Fruit fly (Drosophila melanogaster) whole organism, embryonic: ENCODE measurements around the gene ac.
A peak's percentile ranks its signal among the peaks of the same experiment; 100 is the strongest.

Experiments used
- Adf1 ChIP-seq: fragments of 200-800 bp; sonication (Bioruptor generic); IDR thresholded peaks from 2 replicates; pipeline ENCODE4 v1.3.6; 2022; ENCODE audit warnings: missing biosample characterization, missing genetic modification characterization
- Atf3 ChIP-seq: fragments of 200-800 bp; sonication (Bioruptor generic); optimal IDR thresholded peaks from 3 replicates; lab custom pipeline; 2016; ENCODE audit warnings: missing biosample characterization, missing genetic modification characterization
- CG10462 ChIP-seq: fragments of 200-800 bp; sonication (Bioruptor generic); optimal IDR thresholded peaks from 2 replicates; lab custom pipeline; 2016; ENCODE audit warnings: missing biosample characterization, missing genetic modification characterization
- CG11093 ChIP-seq: fragments of 200-800 bp; sonication (Bioruptor generic); IDR thresholded peaks from 3 replicates; pipeline ENCODE4 v1.3.6; 2022; ENCODE audit warnings: missing biosample characterization, missing genetic modification characterization
- CG11504 ChIP-seq: fragments of 200-800 bp; sonication (Bioruptor generic); optimal IDR thresholded peaks from 3 replicates; lab custom pipeline; 2019; ENCODE audit warnings: missing biosample characterization, mild to moderate bottlenecking, missing genetic modification characterization, moderate library complexity
- CG12104 ChIP-seq: fragments of 200-800 bp; sonication (Bioruptor generic); optimal IDR thresholded peaks from 3 replicates; lab custom pipeline; 2016; ENCODE audit warnings: missing biosample characterization, missing genetic modification characterization
- CG12236 ChIP-seq: fragments of 200-800 bp; sonication (Bioruptor generic); optimal IDR thresholded peaks from 2 replicates; lab custom pipeline; 2016; ENCODE audit warnings: missing biosample characterization, missing genetic modification characterization
- CG12769 ChIP-seq: fragments of 200-800 bp; sonication (Bioruptor generic); optimal IDR thresholded peaks from 2 replicates; lab custom pipeline; 2019; ENCODE audit warnings: missing biosample characterization, mild to moderate bottlenecking, missing genetic modification characterization, moderate library complexity
- CG15269 ChIP-seq: fragments of 200-800 bp; sonication (Bioruptor generic); optimal IDR thresholded peaks from 2 replicates; lab custom pipeline; 2018; ENCODE audit warnings: missing biosample characterization, mild to moderate bottlenecking, missing genetic modification characterization, moderate library complexity
- CG15601 ChIP-seq: fragments of 200-800 bp; sonication (Bioruptor generic); optimal IDR thresholded peaks from 3 replicates; lab custom pipeline; 2019; ENCODE audit warnings: missing biosample characterization, mild to moderate bottlenecking, missing genetic modification characterization, moderate library complexity
- CG17359 ChIP-seq: fragments of 200-800 bp; sonication (Bioruptor generic); optimal IDR thresholded peaks from 3 replicates; lab custom pipeline; 2018; ENCODE audit warnings: missing biosample characterization, mild to moderate bottlenecking, missing genetic modification characterization, moderate library complexity
- CG3838 ChIP-seq: fragments of 200-800 bp; sonication (Bioruptor generic); optimal IDR thresholded peaks from 3 replicates; lab custom pipeline; 2016; ENCODE audit warnings: missing biosample characterization, missing genetic modification characterization
- CG4328 ChIP-seq: fragments of 200-800 bp; sonication (Bioruptor generic); optimal IDR thresholded peaks from 3 replicates; lab custom pipeline; 2017; ENCODE audit warnings: missing biosample characterization, missing genetic modification reagents, missing genetic modification characterization
- CG43689 ChIP-seq: fragments of 200-800 bp; sonication (Bioruptor generic); IDR thresholded peaks from 2 replicates; pipeline ENCODE4 v1.3.6; 2022; ENCODE audit warnings: missing biosample characterization, missing genetic modification characterization
- CG4424 ChIP-seq: fragments of 200-800 bp; sonication (Bioruptor generic); optimal IDR thresholded peaks from 3 replicates; lab custom pipeline; 2016; ENCODE audit warnings: missing biosample characterization, missing genetic modification characterization
- CG7963 ChIP-seq: fragments of 200-800 bp; sonication (Bioruptor generic); IDR thresholded peaks from 3 replicates; pipeline ENCODE4 v1.3.6; 2022; ENCODE audit warnings: missing biosample characterization, missing genetic modification characterization; ENCODE audit not compliant: partially characterized antibody
- CG8359 ChIP-seq: fragments of 200-800 bp; sonication (Bioruptor generic); optimal IDR thresholded peaks from 2 replicates; lab custom pipeline; 2017; ENCODE audit warnings: missing biosample characterization, mild to moderate bottlenecking, missing genetic modification characterization, borderline replicate concordance
- CG9215 ChIP-seq: fragments of 200-800 bp; sonication (Bioruptor generic); IDR thresholded peaks from 2 replicates; pipeline ENCODE4 v1.3.6; 2022; ENCODE audit warnings: missing biosample characterization, missing genetic modification characterization
- CG9932 ChIP-seq: fragments of 200-800 bp; sonication (Bioruptor generic); IDR thresholded peaks from 2 replicates; pipeline ENCODE4 v1.3.6; 2022; ENCODE audit warnings: missing biosample characterization, missing genetic modification characterization
- Doc3 ChIP-seq: fragments of 200-800 bp; sonication (Bioruptor generic); IDR thresholded peaks from 3 replicates; pipeline ENCODE4 v1.3.6; 2022; ENCODE audit warnings: missing biosample characterization, missing genetic modification characterization; ENCODE audit not compliant: partially characterized antibody
- ERR ChIP-seq: fragments of 200-800 bp; sonication (Bioruptor generic); optimal IDR thresholded peaks from 2 replicates; lab custom pipeline; 2016; ENCODE audit warnings: missing biosample characterization, missing genetic modification characterization
- Elba2 ChIP-seq: fragments of 200-800 bp; sonication (Bioruptor generic); optimal IDR thresholded peaks from 3 replicates; lab custom pipeline; 2016; ENCODE audit warnings: missing biosample characterization, missing genetic modification characterization
- HLH3B ChIP-seq: fragments of 200-800 bp; sonication (Bioruptor generic); IDR thresholded peaks from 2 replicates; pipeline ENCODE4 v1.3.6; 2022; ENCODE audit warnings: missing biosample characterization, missing genetic modification characterization
- Oli ChIP-seq: fragments of 200-800 bp; sonication (Bioruptor generic); optimal IDR thresholded peaks from 2 replicates; lab custom pipeline; 2018; ENCODE audit warnings: missing biosample characterization, mild to moderate bottlenecking, missing genetic modification characterization, moderate library complexity
- Ptx1 ChIP-seq: fragments of 200-800 bp; sonication (Bioruptor generic); IDR thresholded peaks from 2 replicates; pipeline ENCODE4 v1.3.6; 2022; ENCODE audit warnings: missing biosample characterization, missing genetic modification characterization
- Sox100B ChIP-seq: fragments of 200-800 bp; sonication (Bioruptor generic); optimal IDR thresholded peaks from 3 replicates; lab custom pipeline; 2018; ENCODE audit warnings: missing biosample characterization, mild to moderate bottlenecking, missing genetic modification characterization
- Sox102F ChIP-seq: fragments of 200-800 bp; sonication (Bioruptor generic); optimal IDR thresholded peaks from 2 replicates; lab custom pipeline; 2018; ENCODE audit warnings: missing biosample characterization, mild to moderate bottlenecking, missing genetic modification characterization, moderate library complexity
- ase ChIP-seq: fragments of 200-800 bp; sonication (Bioruptor generic); IDR thresholded peaks from 3 replicates; pipeline ENCODE4 v1.3.6; 2022; ENCODE audit warnings: missing biosample characterization, missing genetic modification characterization
- bab2 ChIP-seq: fragments of 200-800 bp; sonication (Bioruptor generic); optimal IDR thresholded peaks from 2 replicates; lab custom pipeline; 2016; ENCODE audit warnings: missing biosample characterization, missing genetic modification characterization
- bigmax ChIP-seq: fragments of 200-800 bp; sonication (Bioruptor generic); optimal IDR thresholded peaks from 2 replicates; lab custom pipeline; 2018; ENCODE audit warnings: missing biosample characterization, mild to moderate bottlenecking, missing genetic modification characterization
- bowl ChIP-seq: fragments of 200-800 bp; sonication (Bioruptor generic); IDR thresholded peaks from 2 replicates; pipeline ENCODE4 v1.3.6; 2022; ENCODE audit warnings: missing biosample characterization, missing genetic modification characterization
- cg ChIP-seq: fragments of 200-800 bp; sonication (Bioruptor generic); optimal IDR thresholded peaks from 3 replicates; lab custom pipeline; 2019; ENCODE audit warnings: missing biosample characterization, mild to moderate bottlenecking, missing genetic modification characterization, moderate library complexity
- chif ChIP-seq, 2 experiments: fragments of 200-800 bp; sonication (Bioruptor generic); optimal IDR thresholded peaks; 3 replicates each; lab custom pipeline; 2016; ENCODE audit warnings: missing biosample characterization in 2 of 2, missing genetic modification characterization in 2 of 2
- dmrt11E ChIP-seq: fragments of 200-800 bp; sonication (Bioruptor generic); optimal IDR thresholded peaks from 3 replicates; lab custom pipeline; 2018; ENCODE audit warnings: missing biosample characterization, mild to moderate bottlenecking, missing genetic modification characterization, moderate library complexity
- dmrt99B ChIP-seq: fragments of 200-800 bp; sonication (Bioruptor generic); optimal IDR thresholded peaks from 2 replicates; lab custom pipeline; 2018; ENCODE audit warnings: missing biosample characterization, mild to moderate bottlenecking, missing genetic modification characterization, moderate library complexity
- eve ChIP-seq, 2 experiments: fragments of >200 bp; optimal IDR thresholded peaks; 2 replicates each; lab custom pipeline; 2017; ENCODE audit warnings: missing biosample characterization in 2 of 2, missing genetic modification characterization in 2 of 2
- ftz-f1 ChIP-seq: fragments of 200-800 bp; sonication (Bioruptor generic); optimal IDR thresholded peaks from 2 replicates; lab custom pipeline; 2016; ENCODE audit warnings: missing biosample characterization, missing genetic modification characterization
- gfzf ChIP-seq: fragments of 200-800 bp; sonication (Bioruptor generic); optimal IDR thresholded peaks from 2 replicates; lab custom pipeline; 2016; ENCODE audit warnings: missing biosample characterization, mild to moderate bottlenecking, missing genetic modification characterization, moderate library complexity
- grau ChIP-seq: fragments of 200-800 bp; optimal IDR thresholded peaks from 3 replicates; lab custom pipeline; 2019; ENCODE audit warnings: missing biosample characterization, mild to moderate bottlenecking, missing genetic modification characterization, moderate library complexity
- gro ChIP-seq: fragments of 200-800 bp; sonication (Bioruptor generic); optimal IDR thresholded peaks from 2 replicates; lab custom pipeline; 2016; ENCODE audit warnings: missing biosample characterization, missing genetic modification characterization
- jigr1 ChIP-seq: fragments of 200-800 bp; sonication (Bioruptor generic); IDR thresholded peaks from 3 replicates; pipeline ENCODE4 v1.3.6; 2022; ENCODE audit warnings: missing biosample characterization, missing genetic modification characterization
- jumu ChIP-seq: fragments of 200-800 bp; sonication (Bioruptor generic); optimal IDR thresholded peaks from 3 replicates; lab custom pipeline; 2016; ENCODE audit warnings: missing biosample characterization, missing genetic modification characterization
- lmd ChIP-seq: fragments of 200-800 bp; sonication (Bioruptor generic); IDR thresholded peaks from 2 replicates; pipeline ENCODE4 v1.3.6; 2022; ENCODE audit warnings: missing biosample characterization, missing genetic modification characterization
- mld ChIP-seq: fragments of 200-800 bp; sonication (Bioruptor generic); IDR thresholded peaks from 3 replicates; pipeline ENCODE4 v1.3.6; 2022; ENCODE audit warnings: missing biosample characterization, missing genetic modification characterization; ENCODE audit not compliant: partially characterized antibody
- nmo ChIP-seq: fragments of 200-800 bp; sonication (Bioruptor generic); optimal IDR thresholded peaks from 2 replicates; lab custom pipeline; 2018; ENCODE audit warnings: missing biosample characterization, mild to moderate bottlenecking, missing genetic modification characterization, moderate library complexity
- org-1 ChIP-seq: fragments of 200-800 bp; sonication (Bioruptor generic); optimal IDR thresholded peaks from 2 replicates; lab custom pipeline; 2017; ENCODE audit warnings: missing biosample characterization, missing genetic modification characterization
- phol ChIP-seq: fragments of 200-800 bp; sonication (Bioruptor generic); optimal IDR thresholded peaks from 3 replicates; lab custom pipeline; 2018; ENCODE audit warnings: missing biosample characterization, mild to moderate bottlenecking, missing genetic modification characterization, moderate library complexity
- pnt ChIP-seq: fragments of 200-800 bp; sonication (Bioruptor generic); optimal IDR thresholded peaks from 3 replicates; lab custom pipeline; 2016; ENCODE audit warnings: missing biosample characterization, missing genetic modification characterization
- stc ChIP-seq: fragments of 200-800 bp; sonication (Bioruptor generic); IDR thresholded peaks from 2 replicates; pipeline ENCODE4 v1.3.6; 2022; ENCODE audit warnings: missing biosample characterization, missing genetic modification characterization
- usp ChIP-seq: fragments of >200 bp; optimal IDR thresholded peaks from 2 replicates; lab custom pipeline; 2017; ENCODE audit warnings: missing biosample characterization, missing genetic modification characterization

ac gene

DNA sequence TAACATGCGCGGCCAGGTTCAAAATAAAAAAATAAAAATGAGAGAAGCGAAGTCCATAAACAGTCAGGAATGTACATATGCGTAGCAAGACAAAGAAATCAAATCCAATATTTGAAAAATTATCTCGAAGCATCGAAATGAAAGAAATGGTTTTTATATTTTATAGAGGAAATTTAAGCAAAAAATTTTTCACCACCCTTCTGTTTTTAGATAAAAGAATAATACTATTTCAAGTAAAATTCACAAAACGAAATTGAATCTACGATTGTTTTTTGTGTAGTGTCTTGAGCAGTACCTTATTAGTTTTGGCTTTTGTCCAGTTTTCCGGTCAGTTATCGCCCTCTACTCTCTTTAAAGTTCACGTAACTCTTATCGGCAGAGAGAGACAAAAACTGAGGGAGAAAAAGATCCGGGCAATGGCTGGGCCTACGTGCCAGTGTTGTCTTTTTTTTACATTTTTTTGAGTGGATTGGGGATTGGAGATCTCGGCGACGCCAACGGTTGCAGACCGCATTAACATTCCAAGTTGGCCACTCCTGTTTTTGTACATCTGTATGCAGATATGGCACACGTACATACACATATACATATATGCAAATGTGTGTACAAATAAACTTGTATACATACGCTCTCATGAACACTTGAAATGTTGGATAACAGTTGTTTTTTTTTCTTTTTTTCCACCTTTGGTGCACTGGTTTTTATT is 29.8 kb upstream of the ac start (continued):
- TF ChIP-seq Sox100B (GFP tag; lab: Kevin White, UChicago) = no peak
- TF ChIP-seq CG17359 (tag; lab: Kevin White, UChicago) = peak; percentile 20
- TF ChIP-seq org-1 (GFP tag; lab: Kevin White, UChicago) = no peak
- TF ChIP-seq stc (GFP tag; lab: Robert Waterston, UW) = no peak
- peak; percentile 0 for TF ChIP-seq CG12769
- no peak for TF ChIP-seq ERR (GFP tag; lab: Kevin White, UChicago)
- TF ChIP-seq CG3838 (GFP tag; lab: Kevin White, UChicago) = no peak
- TF ChIP-seq bigmax = no peak
- no peak for TF ChIP-seq Adf1 (GFP tag; lab: Robert Waterston, UW)
- peak; percentile 58 for TF ChIP-seq Sox102F (GFP tag; lab: Kevin White, UChicago)
- TF ChIP-seq CG9932 (GFP tag; lab: Robert Waterston, UW) = no peak
- TF ChIP-seq usp (GFP tag; lab: Kevin White, UChicago) = no peak
- TF ChIP-seq CG9215 (GFP tag; lab: Robert Waterston, UW) = no peak
- no peak for TF ChIP-seq CG4328 (GFP tag; lab: Kevin White, UChicago)
- TF ChIP-seq chif (GFP tag; optimal IDR thresholded peaks at IDR 0.05; lab: Kevin White, UChicago) = no peak
- TF ChIP-seq lmd (GFP tag; lab: Robert Waterston, UW) = no peak; the same call in 1 of the 2 replicates
- 0 out of 2 replicates have a peak, but pooled peaks have one; percentile 15 for TF ChIP-seq Ptx1 (GFP tag; lab: Robert Waterston, UW)
- TF ChIP-seq CG43689 (GFP tag; lab: Robert Waterston, UW) = no peak
- peak; percentile 12 for TF ChIP-seq grau
- no peak for TF ChIP-seq CG11093 (GFP tag; lab: Robert Waterston, UW)
- TF ChIP-seq Doc3 (GFP tag; lab: Robert Waterston, UW) = no peak
- TF ChIP-seq CG15269 (tag; lab: Kevin White, UChicago) = peak; percentile 18
- TF ChIP-seq HLH3B (GFP tag; lab: Robert Waterston, UW) = 0 out of 2 replicates have a peak, but pooled peaks have one; percentile 11
- peak; percentile 7 for TF ChIP-seq nmo (GFP tag; lab: Kevin White, UChicago)
- TF ChIP-seq Oli = peak; percentile 9
- no peak for TF ChIP-seq bowl (GFP tag; lab: Robert Waterston, UW)
- TF ChIP-seq bab2 (GFP tag; lab: Kevin White, UChicago) = no peak
- no peak for TF ChIP-seq Elba2
- TF ChIP-seq CG11504 = peak; percentile 43
- peak; percentile 45 for TF ChIP-seq cg
- no peak for TF ChIP-seq Atf3 (GFP tag; lab: Kevin White, UChicago)
- TF ChIP-seq dmrt99B (tag; lab: Kevin White, UChicago) = peak; percentile 50
- TF ChIP-seq CG4424 (GFP tag; lab: Kevin White, UChicago) = no peak
- TF ChIP-seq gfzf (GFP tag; lab: Kevin White, UChicago) = no peak
- no peak for TF ChIP-seq dmrt11E
- TF ChIP-seq eve (GFP tag; optimal IDR thresholded peaks at IDR 0.05; lab: Kevin White, UChicago) = no peak
- no peak for TF ChIP-seq CG10462 (GFP tag; lab: Kevin White, UChicago)
- TF ChIP-seq gro (GFP tag; lab: Kevin White, UChicago) = no peak
- TF ChIP-seq CG12236 (GFP tag; lab: Kevin White, UChicago) = no peak
- TF ChIP-seq CG12104 (GFP tag; lab: Kevin White, UChicago) = no peak
- no peak for TF ChIP-seq jumu (GFP tag; lab: Kevin White, UChicago)
- no peak for TF ChIP-seq pnt (GFP tag; lab: Kevin White, UChicago)
- no peak for TF ChIP-seq CG7963 (GFP tag; lab: Robert Waterston, UW)
- no peak for TF ChIP-seq CG15601 (tag; lab: Kevin White, UChicago)
- no peak for TF ChIP-seq jigr1 (GFP tag; lab: Robert Waterston, UW)
- TF ChIP-seq phol = peak; percentile 32
- TF ChIP-seq ftz-f1 (GFP tag; lab: Kevin White, UChicago) = no peak
- no peak for TF ChIP-seq mld
- no peak for TF ChIP-seq ase (GFP tag; lab: Robert Waterston, UW)
- TF ChIP-seq CG8359 (GFP tag; lab: Kevin White, UChicago) = no peak
